Worm (Caenorhabditis elegans) whole organism, L4 larva: ENCODE results near the gene EEED8.18.
A peak's percentile ranks its signal among the peaks of the same experiment; 100 is the strongest.

Experiments used
- D1046.2 ChIP-seq: fragments of 200-800 bp; sonication (Bioruptor generic); IDR thresholded peaks from 2 replicates; pipeline ENCODE4 v1.3.6; 2022; ENCODE audit warnings: missing genetic modification characterization, missing compliant biosample characterization
- F26F4.8 ChIP-seq: fragments of 200-800 bp; sonication (Bioruptor generic); conservative IDR thresholded peaks from 2 replicates; pipeline ENCODE4 v1.3.6; 2022; ENCODE audit warnings: missing genetic modification characterization, missing compliant biosample characterization
- F49E8.2 ChIP-seq: sonication (generic microtip); optimal IDR thresholded peaks from 2 replicates; lab custom pipeline; 2016; ENCODE audit warnings: missing compliant biosample characterization, mild to moderate bottlenecking, missing genetic modification characterization, borderline replicate concordance
- R02D3.7 ChIP-seq: fragments of 150-350 bp; sonication (generic microtip); optimal IDR thresholded peaks from 3 replicates; lab custom pipeline; 2014; ENCODE audit warnings: missing biosample characterization, missing genetic modification characterization
- T20F7.1 ChIP-seq: fragments of 200-800 bp; sonication (Bioruptor generic); optimal IDR thresholded peaks from 2 replicates; lab custom pipeline; 2018; ENCODE audit warnings: mild to moderate bottlenecking, missing genetic modification characterization, missing compliant biosample characterization
- Y75B8A.6 ChIP-seq: fragments of 200-800 bp; sonication (Bioruptor generic); IDR thresholded peaks from 2 replicates; pipeline ENCODE4 v1.3.6; 2022; ENCODE audit warnings: missing genetic modification reagents, missing genetic modification characterization, missing compliant biosample characterization
- ZK337.2 ChIP-seq: fragments of 200-800 bp; sonication (Bioruptor generic); IDR thresholded peaks from 2 replicates; pipeline ENCODE4 v1.3.6; 2022; ENCODE audit warnings: missing genetic modification reagents, missing genetic modification characterization, missing compliant biosample characterization
- aly-2 ChIP-seq: sonication (generic microtip); optimal IDR thresholded peaks from 2 replicates; lab custom pipeline; 2018; ENCODE audit warnings: missing biosample characterization, missing genetic modification characterization
- ama-1 ChIP-seq: fragments of 150-350 bp; optimal IDR thresholded peaks from 2 replicates; lab custom pipeline; 2014; ENCODE audit warnings: inconsistent platforms, mixed read lengths
- arid-1 ChIP-seq: fragments of 200-800 bp; sonication (Bioruptor generic); conservative IDR thresholded peaks from 2 replicates; pipeline ENCODE4 v1.3.6; 2022; ENCODE audit warnings: missing genetic modification reagents, missing genetic modification characterization, missing compliant biosample characterization
- ceh-20 ChIP-seq: fragments of 200-800 bp; sonication (Bioruptor generic); IDR thresholded peaks from 2 replicates; pipeline ENCODE4 v1.3.6; 2022; ENCODE audit warnings: missing genetic modification reagents, missing genetic modification characterization, missing compliant biosample characterization
- ceh-32 ChIP-seq: sonication (generic microtip); optimal IDR thresholded peaks from 2 replicates; lab custom pipeline; 2016; ENCODE audit warnings: mild to moderate bottlenecking, missing genetic modification characterization, missing compliant biosample characterization; ENCODE audit not compliant: poor library complexity
- ceh-44 ChIP-seq: fragments of 200-800 bp; sonication (Bioruptor generic); IDR thresholded peaks from 2 replicates; pipeline ENCODE4 v1.3.6; 2022; ENCODE audit warnings: missing genetic modification reagents, missing genetic modification characterization, missing compliant biosample characterization
- ceh-62 ChIP-seq: sonication (generic microtip); optimal IDR thresholded peaks from 2 replicates; lab custom pipeline; 2017; ENCODE audit warnings: missing biosample characterization, missing genetic modification characterization
- ceh-82 ChIP-seq: sonication (generic microtip); optimal IDR thresholded peaks from 2 replicates; lab custom pipeline; 2017; ENCODE audit warnings: missing biosample characterization, missing genetic modification characterization
- ces-1 ChIP-seq: fragments of 150-350 bp; sonication (generic microtip); optimal IDR thresholded peaks from 4 replicates; lab custom pipeline; 2014; ENCODE audit warnings: missing biosample characterization, missing genetic modification reagents, missing genetic modification characterization
- ctbp-1 ChIP-seq: fragments of 200-800 bp; sonication (Bioruptor generic); IDR thresholded peaks from 2 replicates; pipeline ENCODE4 v1.3.6; 2022; ENCODE audit warnings: missing genetic modification reagents, missing genetic modification characterization, missing compliant biosample characterization
- daf-12 ChIP-seq: fragments of 150-350 bp; optimal IDR thresholded peaks from 2 replicates; lab custom pipeline; 2014; ENCODE audit warnings: missing biosample characterization, missing genetic modification reagents, missing genetic modification characterization
- dmd-9 ChIP-seq: fragments of 200-800 bp; sonication (Bioruptor generic); IDR thresholded peaks from 2 replicates; pipeline ENCODE4 v1.3.6; 2022; ENCODE audit warnings: missing genetic modification reagents, missing genetic modification characterization, missing compliant biosample characterization
- dpl-1 ChIP-seq: fragments of 150-350 bp; optimal IDR thresholded peaks from 2 replicates; lab custom pipeline; 2014; ENCODE audit warnings: missing biosample characterization, missing genetic modification reagents, missing genetic modification characterization
- duxl-1 ChIP-seq: sonication (generic microtip); optimal IDR thresholded peaks from 2 replicates; lab custom pipeline; 2016; ENCODE audit warnings: mild to moderate bottlenecking, missing genetic modification characterization, moderate library complexity, missing compliant biosample characterization; ENCODE audit not compliant: poor library complexity
- egl-27 ChIP-seq: sonication (generic microtip); optimal IDR thresholded peaks from 3 replicates; lab custom pipeline; 2017; ENCODE audit warnings: missing biosample characterization, missing genetic modification reagents, missing genetic modification characterization
- egl-43 ChIP-seq: fragments of 200-800 bp; sonication (Bioruptor generic); IDR thresholded peaks from 2 replicates; pipeline ENCODE4 v1.3.6; 2022; ENCODE audit warnings: missing genetic modification reagents, missing genetic modification characterization, missing compliant biosample characterization
- fos-1 ChIP-seq: fragments of 150-350 bp; optimal IDR thresholded peaks from 2 replicates; lab custom pipeline; 2014; ENCODE audit warnings: missing biosample characterization, missing genetic modification characterization
- gei-8 ChIP-seq: fragments of 200-800 bp; sonication (Bioruptor generic); optimal IDR thresholded peaks from 2 replicates; lab custom pipeline; 2018; ENCODE audit warnings: mild to moderate bottlenecking, missing genetic modification characterization, missing compliant biosample characterization
- hif-1 ChIP-seq, 2 experiments: sonication (generic microtip); optimal IDR thresholded peaks; 2 replicates each; lab custom pipeline; 2016 to 2017; ENCODE audit warnings: missing compliant biosample characterization in 2 of 2, missing genetic modification characterization in 2 of 2, missing genetic modification reagents in 2 of 2, missing genotype in 2 of 2, mild to moderate bottlenecking in 1 of 2
- hlh-11 ChIP-seq: fragments of 200-800 bp; sonication (Bioruptor generic); optimal IDR thresholded peaks from 2 replicates; lab custom pipeline; 2018; ENCODE audit warnings: mild to moderate bottlenecking, missing genetic modification characterization, missing compliant biosample characterization
- hmg-1.1 ChIP-seq: fragments of 200-800 bp; sonication (Bioruptor generic); IDR thresholded peaks from 2 replicates; pipeline ENCODE4 v1.3.6; 2022; ENCODE audit warnings: missing genetic modification reagents, missing genetic modification characterization, missing compliant biosample characterization
- jun-1 ChIP-seq: fragments of 150-350 bp; optimal IDR thresholded peaks from 2 replicates; lab custom pipeline; 2014; ENCODE audit warnings: missing biosample characterization, missing genetic modification reagents, missing genetic modification characterization
- lim-7 ChIP-seq: fragments of 200-800 bp; sonication (Bioruptor generic); IDR thresholded peaks from 2 replicates; pipeline ENCODE4 v1.3.6; 2022; ENCODE audit warnings: missing genetic modification characterization, missing compliant biosample characterization
- lin-1 ChIP-seq: fragments of 200-800 bp; sonication (Bioruptor generic); IDR thresholded peaks from 2 replicates; pipeline ENCODE4 v1.3.6; 2022; ENCODE audit warnings: missing genetic modification reagents, missing genetic modification characterization, missing compliant biosample characterization
- lin-15B ChIP-seq: fragments of 150-350 bp; sonication (generic microtip); optimal IDR thresholded peaks from 3 replicates; lab custom pipeline; 2014; ENCODE audit warnings: missing biosample characterization, missing genetic modification characterization
- lin-29 ChIP-seq: fragments of 200-800 bp; sonication (Bioruptor generic); IDR thresholded peaks from 2 replicates; pipeline ENCODE4 v1.3.6; 2022; ENCODE audit warnings: missing genetic modification reagents, missing genetic modification characterization, missing compliant biosample characterization
- lir-3 ChIP-seq: sonication (generic microtip); optimal IDR thresholded peaks from 2 replicates; lab custom pipeline; 2016; ENCODE audit warnings: mild to moderate bottlenecking, missing genetic modification characterization, missing compliant biosample characterization
- lsy-2 ChIP-seq, 2 experiments: fragments of 150-350 bp in 1 of 2; sonication (generic microtip) in 1 of 2; optimal IDR thresholded peaks; 2 replicates each; lab custom pipeline; 2014 to 2017; ENCODE audit warnings: missing biosample characterization in 2 of 2, missing genetic modification characterization in 2 of 2
- madf-9 ChIP-seq: fragments of 200-800 bp; sonication (Bioruptor generic); conservative IDR thresholded peaks from 2 replicates; pipeline ENCODE4 v1.3.6; 2022; ENCODE audit warnings: missing genetic modification reagents, missing genetic modification characterization, missing compliant biosample characterization
- mdl-1 ChIP-seq, 2 experiments: fragments of 150-350 bp in 1 of 2; sonication (generic microtip) in 1 of 2; optimal IDR thresholded peaks; 2 replicates each; lab custom pipeline; 2014 to 2017; ENCODE audit warnings: missing biosample characterization in 2 of 2, missing genetic modification characterization in 2 of 2
- mdt-29 ChIP-seq: fragments of 200-800 bp; sonication (Bioruptor generic); IDR thresholded peaks from 2 replicates; pipeline ENCODE4 v1.3.6; 2022; ENCODE audit warnings: missing genetic modification reagents, missing genetic modification characterization, missing compliant biosample characterization
- mes-2 ChIP-seq: sonication (generic microtip); optimal IDR thresholded peaks from 2 replicates; lab custom pipeline; 2016; ENCODE audit warnings: missing genotype, mild to moderate bottlenecking, missing genetic modification characterization, missing compliant biosample characterization; ENCODE audit not compliant: poor library complexity, severe bottlenecking
- mxl-3 ChIP-seq: fragments of 200-800 bp; sonication (Bioruptor generic); optimal IDR thresholded peaks from 2 replicates; lab custom pipeline; 2018; ENCODE audit warnings: mild to moderate bottlenecking, missing genetic modification characterization, missing compliant biosample characterization
- nhr-10 ChIP-seq: fragments of 150-350 bp; optimal IDR thresholded peaks from 2 replicates; lab custom pipeline; 2014; ENCODE audit warnings: missing biosample characterization, missing genetic modification characterization
- nhr-11 ChIP-seq: fragments of 150-350 bp; optimal IDR thresholded peaks from 2 replicates; lab custom pipeline; 2014; ENCODE audit warnings: missing biosample characterization, missing genetic modification characterization
- nhr-76 ChIP-seq: fragments of 150-350 bp; optimal IDR thresholded peaks from 2 replicates; lab custom pipeline; 2014; ENCODE audit warnings: missing biosample characterization, missing genetic modification characterization
- pha-4 ChIP-seq, 2 experiments: fragments of 150-350 bp in 1 of 2; fragments of 200-800 bp in 1 of 2; sonication (Bioruptor generic) in 1 of 2; IDR thresholded peaks in 1 of 2; optimal IDR thresholded peaks in 1 of 2; 2 replicates each; pipeline versions ENCODE4 v1.3.6 to Lab custom; 2014 to 2022; ENCODE audit warnings: missing genetic modification characterization in 2 of 2, missing genetic modification reagents in 2 of 2, missing biosample characterization in 1 of 2, missing compliant biosample characterization in 1 of 2
- pqm-1 ChIP-seq: sonication (generic microtip); optimal IDR thresholded peaks from 2 replicates; lab custom pipeline; 2017; ENCODE audit warnings: missing biosample characterization, missing genetic modification characterization
- rbr-2 ChIP-seq: sonication (generic microtip); optimal IDR thresholded peaks from 2 replicates; lab custom pipeline; 2016; ENCODE audit warnings: missing genotype, missing genetic modification characterization, missing compliant biosample characterization
- sdz-12 ChIP-seq: fragments of 200-800 bp; sonication (Bioruptor generic); optimal IDR thresholded peaks from 2 replicates; lab custom pipeline; 2018; ENCODE audit warnings: mild to moderate bottlenecking, missing genetic modification characterization, missing compliant biosample characterization
- set-16 ChIP-seq: fragments of 200-800 bp; sonication (Bioruptor generic); IDR thresholded peaks from 2 replicates; pipeline ENCODE4 v1.3.6; 2022; ENCODE audit warnings: missing genetic modification reagents, missing genetic modification characterization, missing compliant biosample characterization
- skn-1 ChIP-seq: fragments of 150-350 bp; optimal IDR thresholded peaks from 2 replicates; lab custom pipeline; 2014; ENCODE audit warnings: missing biosample characterization, missing genetic modification characterization
- tra-1 ChIP-seq: fragments of 200-800 bp; sonication (Bioruptor generic); IDR thresholded peaks from 2 replicates; pipeline ENCODE4 v1.3.6; 2022; ENCODE audit warnings: missing genetic modification reagents, missing genetic modification characterization, missing compliant biosample characterization
- unc-39 ChIP-seq: sonication (generic microtip); optimal IDR thresholded peaks from 2 replicates; lab custom pipeline; 2017; ENCODE audit warnings: missing biosample characterization, missing genetic modification characterization
- ztf-7 ChIP-seq: fragments of 150-350 bp; optimal IDR thresholded peaks from 2 replicates; lab custom pipeline; 2014; ENCODE audit warnings: missing biosample characterization, missing genetic modification characterization

EEED8.18 gene

ce11 chrII:5426054-5426453, 13.6 kb upstream of the EEED8.18 start (continued):
- TF ChIP-seq fos-1 (tag; lab: Kevin White, UChicago) (no peak), F49E8.2 (tag; lab: Kevin White, UChicago) (no peak), ceh-82 (tag; lab: Kevin White, UChicago) (no peak), hmg-1.1 (GFP tag; lab: Robert Waterston, UW) (no peak), daf-12 (tag; lab: Kevin White, UChicago) (no peak), madf-9 (GFP tag; lab: Robert Waterston, UW) (no peak), jun-1 (tag; lab: Kevin White, UChicago) (no peak), F26F4.8 (GFP tag; lab: Robert Waterston, UW) (no peak), nhr-76 (no peak), Y75B8A.6 (GFP tag; lab: Robert Waterston, UW) (no peak), hlh-11 (tag; lab: Kevin White, UChicago) (peak; percentile 77), R02D3.7 (tag; lab: Kevin White, UChicago) (no peak), pha-4 (GFP tag; IDR thresholded peaks at IDR 0.05; lab: Robert Waterston, UW) (peak; percentile 55), pha-4 (tag; optimal IDR thresholded peaks at IDR 0.05; lab: Kevin White, UChicago) (peak; percentile 76), egl-27 (tag; lab: Kevin White, UChicago) (no peak), lsy-2 (tag; optimal IDR thresholded peaks at IDR 0.05; lab: Kevin White, UChicago) (peak in 1 of 2 experiments; percentile 69), mdl-1 (tag; optimal IDR thresholded peaks at IDR 0.05; lab: Kevin White, UChicago) (peak in 1 of 2 experiments; percentile 78), mdt-29 (GFP tag; lab: Robert Waterston, UW) (no peak), dmd-9 (GFP tag; lab: Robert Waterston, UW) (no peak), mes-2 (tag; lab: Kevin White, UChicago) (peak; percentile 41), duxl-1 (tag; lab: Kevin White, UChicago) (no peak), skn-1 (tag; lab: Kevin White, UChicago) (no peak), D1046.2 (GFP tag; lab: Robert Waterston, UW) (no peak), gei-8 (no peak), rbr-2 (tag; lab: Kevin White, UChicago) (no peak), ceh-62 (tag; lab: Kevin White, UChicago) (no peak), ama-1 (no peak), aly-2 (tag; lab: Kevin White, UChicago) (no peak), nhr-10 (no peak), ces-1 (GFP tag; lab: Kevin White, UChicago) (no peak), set-16 (GFP tag; lab: Robert Waterston, UW) (no peak), lin-1 (GFP tag; lab: Robert Waterston, UW) (no peak), nhr-11 (tag; lab: Kevin White, UChicago) (no peak), lim-7 (GFP tag; lab: Robert Waterston, UW) (no peak), mxl-3 (GFP tag; lab: Kevin White, UChicago) (peak; percentile 58), ceh-20 (no peak), egl-43 (GFP tag; lab: Robert Waterston, UW) (no peak), lin-29 (GFP tag; lab: Robert Waterston, UW) (no peak), arid-1 (no peak), tra-1 (GFP tag; lab: Robert Waterston, UW) (no peak), ceh-32 (tag; lab: Kevin White, UChicago) (no peak), lir-3 (tag; lab: Kevin White, UChicago) (no peak), unc-39 (tag; lab: Kevin White, UChicago) (no peak), sdz-12 (GFP tag; lab: Kevin White, UChicago) (no peak), ztf-7 (no peak), ctbp-1 (GFP tag; lab: Robert Waterston, UW) (no peak), T20F7.1 (no peak), ceh-44 (no peak), pqm-1 (tag; lab: Kevin White, UChicago) (peak; percentile 58), hif-1 (tag; optimal IDR thresholded peaks at IDR 0.05; lab: Kevin White, UChicago) (peak in 1 of 2 experiments; percentile 36), lin-15B (no peak), ZK337.2 (GFP tag; lab: Robert Waterston, UW) (no peak), dpl-1 (GFP tag; lab: Kevin White, UChicago) (peak; percentile 16)
